Worm (Caenorhabditis elegans) whole organism, midembryonic: ENCODE measurements around the gene lec-1.

ENCODE experiments used
- flt-1 ChIP-seq: fragments of 200-800 bp; sonication (Bioruptor generic); IDR thresholded peaks from 2 replicates; pipeline ENCODE4 v1.3.6; 2022; ENCODE audit warnings: missing genetic modification characterization, missing compliant biosample characterization
- klf-2 ChIP-seq: fragments of 200-800 bp; sonication (Bioruptor generic); conservative IDR thresholded peaks from 2 replicates; pipeline ENCODE4 v1.3.6; 2022; ENCODE audit warnings: missing genetic modification reagents, missing genetic modification characterization, missing compliant biosample characterization
- med-1 ChIP-seq: sonication (generic microtip); optimal IDR thresholded peaks from 2 replicates; lab custom pipeline; 2017; ENCODE audit warnings: missing genetic modification characterization, mild to moderate bottlenecking, missing compliant biosample characterization, antibody characterized with exemption, missing genetic modification reagents; ENCODE audit not compliant: insufficient read depth
- ref-1 ChIP-seq: fragments of 200-800 bp; sonication (Bioruptor generic); conservative IDR thresholded peaks from 2 replicates; pipeline ENCODE4 v1.3.6; 2022; ENCODE audit warnings: missing genetic modification reagents, missing genetic modification characterization, missing compliant biosample characterization
- tab-1 ChIP-seq: fragments of 200-800 bp; sonication (Bioruptor generic); IDR thresholded peaks from 2 replicates; pipeline ENCODE4 v1.3.6; 2022; ENCODE audit warnings: missing genetic modification characterization, missing compliant biosample characterization
- ztf-23 ChIP-seq: fragments of 200-800 bp; sonication (Bioruptor generic); IDR thresholded peaks from 2 replicates; pipeline ENCODE4 v1.3.6; 2022; ENCODE audit warnings: missing genetic modification reagents, missing genetic modification characterization, missing compliant biosample characterization
- ztf-29 ChIP-seq: fragments of 200-800 bp; sonication (Bioruptor generic); IDR thresholded peaks from 2 replicates; pipeline ENCODE4 v1.3.6; 2022; ENCODE audit warnings: missing genetic modification reagents, missing genetic modification characterization, missing compliant biosample characterization

- TF ChIP-seq ztf-23 (GFP tag; lab: Robert Waterston, UW) (no peak), med-1 (no peak), flt-1 (no peak), klf-2 (GFP tag; lab: Robert Waterston, UW) (no peak), tab-1 (GFP tag; lab: Robert Waterston, UW) (no peak), ref-1 (no peak), ztf-29 (no peak)
These were observed 4.9 kb upstream of the lec-1 start for ce11 chrII:13190412-13190811.
